Worm (Caenorhabditis elegans) whole organism, L4/young adult: ENCODE data around the gene F55B11.7.

Source experiments
- W03F9.2 ChIP-seq: fragments of 150-350 bp; optimal IDR thresholded peaks from 2 replicates; lab custom pipeline; 2014; ENCODE audit warnings: missing biosample characterization, missing genetic modification characterization
- dao-5 ChIP-seq: sonication (generic microtip); optimal IDR thresholded peaks from 2 replicates; lab custom pipeline; 2016; ENCODE audit warnings: missing genotype, missing genetic modification characterization, moderate library complexity, missing compliant biosample characterization
- him-1 ChIP-seq: sonication (generic microtip); optimal IDR thresholded peaks from 2 replicates; lab custom pipeline; 2016; ENCODE audit warnings: missing genotype, missing genetic modification reagents, missing genetic modification characterization, missing compliant biosample characterization

DNA sequence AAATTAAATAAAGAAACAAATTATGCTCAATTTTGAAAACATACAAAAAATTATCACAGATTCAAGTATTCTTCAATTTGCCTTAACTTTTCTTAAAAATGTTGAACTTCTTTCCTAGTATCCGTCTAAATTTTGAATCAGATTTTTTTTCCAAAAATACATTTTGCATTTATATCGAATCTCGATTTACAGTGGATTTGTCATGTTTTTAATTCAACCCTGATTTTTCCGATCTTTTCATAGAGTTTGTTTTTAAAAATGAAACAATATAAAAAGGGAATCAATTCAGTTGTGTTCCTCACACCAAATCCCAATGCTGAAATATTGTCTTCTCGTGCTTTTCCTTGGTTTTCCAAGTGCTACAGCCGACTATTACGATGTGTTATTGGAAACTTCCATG lies 2.6 kb upstream of the F55B11.7 start, which contains the start of gene F55B11.3:
- TF ChIP-seq him-1 (tag; lab: Kevin White, UChicago), result no peak
- no peak for TF ChIP-seq dao-5
- no peak for TF ChIP-seq W03F9.2
